Worm (Caenorhabditis elegans): ENCODE measurements around the gene cutl-5.

- TF ChIP-seq madf-10 (tag; optimal IDR thresholded peaks at IDR 0.05) (no peak), F49E8.2 (tag; optimal IDR thresholded peaks at IDR 0.05; ENCODE audit: insufficient read depth) (no peak), ceh-27 (GFP tag; optimal IDR thresholded peaks at IDR 0.05) (no peak), unc-130 (GFP tag; optimal IDR thresholded peaks at IDR 0.05) (no peak), attf-6 (GFP tag; IDR thresholded peaks at IDR 0.05) (no peak), lin-40 (tag; optimal IDR thresholded peaks at IDR 0.05) (no peak), attf-3 (GFP tag; conservative IDR thresholded peaks at IDR 0.05) (no peak), T26A5.8 (tag; optimal IDR thresholded peaks at IDR 0.05) (no peak), B0336.3 (GFP tag; IDR thresholded peaks at IDR 0.05) (no peak), rec-8 (tag; optimal IDR thresholded peaks at IDR 0.05) (no peak), ceh-91 (GFP tag; IDR thresholded peaks at IDR 0.05) (no peak), nfya-1 (tag; optimal IDR thresholded peaks at IDR 0.05; ENCODE audit: borderline replicate concordance, insufficient read depth) (no peak), nhr-90 (tag; optimal IDR thresholded peaks at IDR 0.05) (no peak)
Measured at ce11 chrII:7112780-7113179, 2.9 kb downstream of the cutl-5 start, which contains the start of gene F10E7.6.
